Worm (Caenorhabditis elegans): ENCODE data around the gene mcp-1.
A peak's percentile ranks its signal among the peaks of the same experiment; 100 is the strongest.

mcp-1 gene

DNA sequence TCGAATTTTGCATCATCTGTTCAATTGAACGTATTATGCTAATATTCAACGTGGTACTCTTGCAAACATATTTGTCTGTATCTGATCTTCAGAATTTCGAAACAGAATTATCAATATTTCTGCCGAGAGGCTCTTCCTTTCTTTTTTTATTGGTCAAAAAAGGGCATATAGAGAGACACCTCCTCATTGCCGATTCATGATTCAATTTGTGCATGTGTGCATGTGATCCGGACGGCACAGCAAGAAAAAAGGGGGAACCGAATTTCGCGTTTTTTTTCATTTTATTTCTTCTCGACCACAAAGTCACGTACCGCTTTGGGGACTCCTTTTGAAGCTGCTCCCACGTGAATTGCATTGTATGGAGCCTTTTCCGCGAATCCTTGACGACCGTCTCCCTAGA is at the start of gene mcp-1:
TSS of gene mcp-1 (plus strand) at position 292 of the 400 bp plus-strand sequence.
- TF ChIP-seq him-1 (tag; optimal IDR thresholded peaks at IDR 0.05) (no peak), W03F9.2 (tag; optimal IDR thresholded peaks at IDR 0.05) (no peak), dao-5 (tag; optimal IDR thresholded peaks at IDR 0.05) (no peak)

ce11 chrV:5912426-5912825 is 49.2 kb upstream of the mcp-1 start, which contains the start of gene C04E6.13:
TSS of gene C04E6.13 (plus strand) at chrV:5912726.
- no peak for TF ChIP-seq dao-5 (tag; optimal IDR thresholded peaks at IDR 0.05)
- no peak for TF ChIP-seq him-1 (tag; optimal IDR thresholded peaks at IDR 0.05)
- TF ChIP-seq W03F9.2 (tag; optimal IDR thresholded peaks at IDR 0.05) = no peak

DNA sequence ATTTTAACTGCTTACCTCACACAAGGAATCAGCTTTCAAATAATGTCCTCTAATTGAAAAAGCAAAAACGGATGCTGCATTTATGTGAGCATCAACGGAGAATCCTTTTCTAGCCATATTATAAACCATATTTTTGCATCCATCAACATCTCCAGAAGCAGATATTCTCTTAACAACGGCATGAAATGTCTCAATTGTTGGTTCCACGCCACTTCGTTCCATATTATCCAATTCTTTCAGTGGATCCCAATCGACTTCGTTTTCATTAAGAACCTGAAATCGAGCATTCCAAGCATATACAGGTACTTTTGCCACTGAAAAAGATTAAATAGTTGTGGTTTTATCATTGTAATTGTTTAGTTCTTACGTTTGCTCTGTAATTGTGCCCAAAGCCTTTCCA is 44.7 kb upstream of the mcp-1 start:
- no peak for TF ChIP-seq W03F9.2 (tag; optimal IDR thresholded peaks at IDR 0.05)

ce11 chrV:5917707-5918106 is 43.9 kb upstream of the mcp-1 start, which contains the start of gene lrpr-1:
TSS of gene lrpr-1 (minus strand) at chrV:5917891.
- TF ChIP-seq him-1 (tag; optimal IDR thresholded peaks at IDR 0.05) (peak; percentile 89), dao-5 (tag; optimal IDR thresholded peaks at IDR 0.05) (no peak)

- TF ChIP-seq dao-5 (tag; optimal IDR thresholded peaks at IDR 0.05) (no peak), W03F9.2 (tag; optimal IDR thresholded peaks at IDR 0.05) (no peak), him-1 (tag; optimal IDR thresholded peaks at IDR 0.05) (no peak)
Observed at ce11 chrV:5919887-5920286, 41.7 kb upstream of the mcp-1 start, which contains the start of gene C04E6.12. TSS of gene C04E6.12 (minus strand) at chrV:5919987.

ce11 chrV:5921761-5922160 is 39.8 kb upstream of the mcp-1 start:
- TF ChIP-seq W03F9.2 (tag; optimal IDR thresholded peaks at IDR 0.05) (no peak), dao-5 (tag; optimal IDR thresholded peaks at IDR 0.05) (no peak), him-1 (tag; optimal IDR thresholded peaks at IDR 0.05) (no peak)

DNA sequence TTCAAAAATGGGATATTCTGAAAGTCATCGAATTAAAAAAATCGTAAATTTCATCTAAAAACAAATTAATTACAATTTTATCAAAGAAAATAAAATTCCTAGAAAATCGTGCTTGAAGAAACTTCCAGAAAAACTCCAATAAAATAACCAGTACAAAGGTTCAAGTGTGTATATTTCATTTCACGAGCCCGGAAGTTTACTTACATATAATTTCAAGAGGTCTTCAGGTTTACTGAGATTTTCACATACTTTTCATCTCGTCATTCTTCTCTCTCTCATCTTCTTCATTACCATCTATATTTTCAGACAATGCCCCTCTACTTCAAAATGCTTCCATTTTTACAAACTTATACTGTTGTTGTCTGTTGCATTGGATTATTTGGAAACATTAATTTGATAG is 39.4 kb upstream of the mcp-1 start, which contains the start of gene srsx-18:
TSS of gene srsx-18 (plus strand) at position 301 of the 400 bp plus-strand sequence.
- no peak for TF ChIP-seq him-1 (tag; optimal IDR thresholded peaks at IDR 0.05)
- no peak for TF ChIP-seq W03F9.2 (tag; optimal IDR thresholded peaks at IDR 0.05)
- no peak for TF ChIP-seq dao-5 (tag; optimal IDR thresholded peaks at IDR 0.05)

ce11 chrV:5927347-5927746 is 34.3 kb upstream of the mcp-1 start, which contains the start of gene srsx-17:
TSS of gene srsx-17 (plus strand) at chrV:5927647.
- TF ChIP-seq him-1 (tag; optimal IDR thresholded peaks at IDR 0.05) (no peak), dao-5 (tag; optimal IDR thresholded peaks at IDR 0.05) (no peak), W03F9.2 (tag; optimal IDR thresholded peaks at IDR 0.05) (no peak)

- TF ChIP-seq dao-5 (tag; optimal IDR thresholded peaks at IDR 0.05) (no peak), him-1 (tag; optimal IDR thresholded peaks at IDR 0.05) (no peak), W03F9.2 (tag; optimal IDR thresholded peaks at IDR 0.05) (no peak)
Observed at ce11 chrV:5928006-5928405, 33.6 kb upstream of the mcp-1 start.

DNA sequence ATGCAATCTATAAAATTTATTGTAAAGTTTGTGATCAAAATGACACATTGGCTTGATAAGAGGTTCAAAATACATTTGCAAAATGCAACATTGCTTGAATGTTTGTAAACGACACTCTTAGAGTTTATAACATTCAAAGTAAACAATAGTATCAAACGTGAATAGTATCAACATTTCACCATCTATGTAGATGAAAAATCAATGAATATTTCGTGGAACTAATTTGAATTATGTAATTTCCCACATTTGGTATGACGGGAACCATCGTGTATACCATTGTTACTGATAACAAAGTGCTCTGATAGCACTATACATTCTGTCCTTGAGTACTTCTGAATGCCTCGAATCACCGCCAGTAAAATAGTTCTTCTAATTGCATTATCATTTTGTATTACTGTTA is 31.0 kb upstream of the mcp-1 start, which contains the start of gene galt-1:
TSS of gene galt-1 (plus strand) at position 318 of the 400 bp plus-strand sequence.
- TF ChIP-seq dao-5 (tag; optimal IDR thresholded peaks at IDR 0.05) (no peak), him-1 (tag; optimal IDR thresholded peaks at IDR 0.05) (no peak), W03F9.2 (tag; optimal IDR thresholded peaks at IDR 0.05) (no peak)

ce11 chrV:5936691-5937090 is 24.9 kb upstream of the mcp-1 start, which contains the start of the genes M03F8.5 and M03F8.7:
TSS of gene M03F8.5 (minus strand) at chrV:5936791.
TSS of gene M03F8.7 (plus strand) at chrV:5936939.
- TF ChIP-seq dao-5 (tag; optimal IDR thresholded peaks at IDR 0.05) (no peak), him-1 (tag; optimal IDR thresholded peaks at IDR 0.05) (no peak), W03F9.2 (tag; optimal IDR thresholded peaks at IDR 0.05) (no peak)

DNA sequence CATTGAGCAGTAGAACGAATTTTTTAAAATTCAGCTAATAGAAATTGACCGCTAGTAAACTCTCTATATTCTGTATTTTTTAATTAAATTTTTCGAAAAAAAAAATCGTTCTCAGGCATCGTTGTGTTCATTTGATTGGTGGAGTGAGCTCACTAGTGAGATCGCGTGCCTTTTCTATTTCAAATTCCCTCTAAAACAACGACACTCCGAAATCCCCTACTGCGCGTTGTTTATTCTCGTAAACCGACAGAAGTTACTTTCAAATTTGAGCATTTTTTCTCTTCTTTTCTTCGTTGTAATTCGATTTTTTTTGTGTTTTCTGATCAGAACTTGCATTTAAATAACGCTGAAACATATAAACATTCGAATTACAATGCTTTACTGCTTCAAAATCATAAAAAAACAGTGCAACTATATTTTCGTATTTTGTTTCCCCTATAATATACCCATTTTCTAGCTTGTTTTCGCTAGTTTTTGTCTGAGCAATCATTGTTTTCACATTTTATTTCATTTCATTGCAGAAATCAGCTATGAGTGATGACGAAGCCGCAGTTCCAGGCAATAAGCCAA is 22.0 kb upstream of the mcp-1 start, which contains the start of gene syf-3:
TSS of gene syf-3 (plus strand) at position 520 of the 570 bp plus-strand sequence.
- TF ChIP-seq W03F9.2 (tag; optimal IDR thresholded peaks at IDR 0.05) (no peak), him-1 (tag; optimal IDR thresholded peaks at IDR 0.05) (no peak), dao-5 (tag; optimal IDR thresholded peaks at IDR 0.05) (no peak)

ce11 chrV:5943167-5943566 is 18.4 kb upstream of the mcp-1 start, which contains the start of gene pst-1:
TSS of gene pst-1 (plus strand) at chrV:5943467.
- no peak for TF ChIP-seq dao-5 (tag; optimal IDR thresholded peaks at IDR 0.05)
- TF ChIP-seq W03F9.2 (tag; optimal IDR thresholded peaks at IDR 0.05) = no peak
- no peak for TF ChIP-seq him-1 (tag; optimal IDR thresholded peaks at IDR 0.05)

DNA sequence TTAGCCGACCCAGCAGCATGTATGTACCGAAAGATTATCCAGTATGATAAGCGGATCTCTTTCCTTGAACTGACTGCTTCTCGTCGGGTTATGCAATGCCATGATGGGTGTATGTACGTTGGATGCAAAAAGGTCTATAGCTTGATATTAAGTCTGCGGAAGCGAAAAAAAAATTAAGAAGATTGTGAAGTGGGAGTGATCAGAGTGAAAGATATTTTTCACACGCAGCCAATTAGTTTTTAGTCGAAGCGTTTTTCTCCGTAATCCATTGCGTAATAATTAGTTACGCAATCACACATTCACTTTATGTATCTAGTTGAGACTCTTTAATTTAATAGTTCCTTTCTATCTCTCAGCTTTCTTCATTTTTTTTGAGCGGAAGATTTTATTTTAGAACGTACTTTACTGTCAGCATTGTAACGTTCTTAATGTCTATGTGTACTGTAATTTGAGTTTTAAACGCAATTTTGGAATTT is 11.9 kb upstream of the mcp-1 start:
- TF ChIP-seq dao-5 (tag; optimal IDR thresholded peaks at IDR 0.05) = no peak

- TF ChIP-seq him-1 (tag; optimal IDR thresholded peaks at IDR 0.05) = no peak
- TF ChIP-seq dao-5 (tag; optimal IDR thresholded peaks at IDR 0.05) = no peak
- no peak for TF ChIP-seq W03F9.2 (tag; optimal IDR thresholded peaks at IDR 0.05)
Observed at ce11 chrV:5951133-5951532, 10.5 kb upstream of the mcp-1 start, which contains the start of gene M03F8.1. TSS of gene M03F8.1 (plus strand) at chrV:5951433.
